Worm (Caenorhabditis elegans): ENCODE data around the gene Y69E1A.3.
A peak's percentile ranks its signal among the peaks of the same experiment; 100 is the strongest.

Y69E1A.3 gene

ce11 chrIV:10933062-10933552 is 19.0 kb upstream of the Y69E1A.3 start, which contains the start of the genes dnc-1 and lsm-7 (continued):
- TF ChIP-seq lir-3 (tag; optimal IDR thresholded peaks at IDR 0.05) (no peak), ceh-62 (tag; optimal IDR thresholded peaks at IDR 0.05) (no peak), ztf-11 (tag; optimal IDR thresholded peaks at IDR 0.05) (no peak), madf-5 (GFP tag; IDR thresholded peaks at IDR 0.05) (no peak), lin-29 (GFP tag; IDR thresholded peaks at IDR 0.05) (peak; percentile 7; the same call in 1 of the 2 replicates), lsy-2 (tag; optimal IDR thresholded peaks at IDR 0.05) (peak in 1 of 2 experiments; percentile 91), Y105C5A.15 (GFP tag; IDR thresholded peaks at IDR 0.05) (no peak), ceh-28 (tag; optimal IDR thresholded peaks at IDR 0.05) (no peak), hlh-11 (tag; optimal IDR thresholded peaks at IDR 0.05) (peak; percentile 79), nhr-10 (tag; optimal IDR thresholded peaks at IDR 0.05) (no peak), pqm-1 (tag; optimal IDR thresholded peaks at IDR 0.05) (no peak), F44E2.7 (GFP tag; IDR thresholded peaks at IDR 0.05) (no peak), dmd-9 (GFP tag; IDR thresholded peaks at IDR 0.05) (no peak), dmd-8 (GFP tag; IDR thresholded peaks at IDR 0.05) (peak; percentile 16; the same call in 1 of the 2 replicates), zip-2 (tag; optimal IDR thresholded peaks at IDR 0.05) (no peak), vab-7 (GFP tag; IDR thresholded peaks at IDR 0.05) (no peak), D1046.2 (GFP tag; IDR thresholded peaks at IDR 0.05) (no peak), F49E8.2 (tag; optimal IDR thresholded peaks at IDR 0.05; ENCODE audit: borderline replicate concordance) (no peak), unc-62 (GFP tag; optimal IDR thresholded peaks at IDR 0.05 in 1 of 2) (no peak), unc-62 (tag; optimal IDR thresholded peaks at IDR 0.05) (no peak), nhr-48 (tag; optimal IDR thresholded peaks at IDR 0.05) (no peak), ctbp-1 (GFP tag; IDR thresholded peaks at IDR 0.05) (peak; percentile 65; the same call in 1 of the 2 replicates), cey-2 (tag; optimal IDR thresholded peaks at IDR 0.05; ENCODE audit: borderline replicate concordance, insufficient read depth) (no peak), nhr-11 (tag; optimal IDR thresholded peaks at IDR 0.05) (peak; percentile 41), zag-1 (tag; optimal IDR thresholded peaks at IDR 0.05) (no peak), tra-1 (GFP tag; IDR thresholded peaks at IDR 0.05) (no peak)

- peak; percentile 44; the same call in 1 of the 2 replicates for TF ChIP-seq arid-1 (GFP tag; conservative IDR thresholded peaks at IDR 0.05)
- 0 out of 2 replicates have a peak, but pooled peaks have one; percentile 8 for TF ChIP-seq dmd-6 (GFP tag; IDR thresholded peaks at IDR 0.05)
- no peak for TF ChIP-seq daf-16 (GFP tag; optimal IDR thresholded peaks at IDR 0.05)
- peak; percentile 30 for TF ChIP-seq daf-16 (tag; optimal IDR thresholded peaks at IDR 0.05)
- TF ChIP-seq pha-4 (GFP tag; IDR thresholded peaks at IDR 0.05) = peak; percentile 66; the same call in 1 of the 2 replicates
- TF ChIP-seq pha-4 (tag; optimal IDR thresholded peaks at IDR 0.05) = no peak
- TF ChIP-seq ctbp-1 (GFP tag; IDR thresholded peaks at IDR 0.05) = peak; percentile 58; the same call in 1 of the 2 replicates
- TF ChIP-seq F10B5.3 (tag; optimal IDR thresholded peaks at IDR 0.05) = peak; percentile 32
- TF ChIP-seq mdl-1 (tag; optimal IDR thresholded peaks at IDR 0.05) = no peak
- TF ChIP-seq duxl-1 (tag; optimal IDR thresholded peaks at IDR 0.05; ENCODE audit: poor library complexity) = peak; percentile 2
- TF ChIP-seq spr-3 (GFP tag; optimal IDR thresholded peaks at IDR 0.05) = peak; percentile 61
- peak; percentile 63 for TF ChIP-seq T20F7.1 (GFP tag; optimal IDR thresholded peaks at IDR 0.05)
- TF ChIP-seq lin-38 (GFP tag; IDR thresholded peaks at IDR 0.05) = peak; percentile 58
- no peak for TF ChIP-seq ZK337.2 (GFP tag; IDR thresholded peaks at IDR 0.05)
- TF ChIP-seq unc-62 (GFP tag; optimal IDR thresholded peaks at IDR 0.05 in 1 of 2) = peak in 1 of 2 experiments; percentile 65
- no peak for TF ChIP-seq unc-62 (tag; optimal IDR thresholded peaks at IDR 0.05)
- peak; percentile 25 for TF ChIP-seq mes-2 (tag; optimal IDR thresholded peaks at IDR 0.05; ENCODE audit: poor library complexity, severe bottlenecking)
- no peak for TF ChIP-seq zag-1 (tag; optimal IDR thresholded peaks at IDR 0.05)
- peak; percentile 49 for TF ChIP-seq nhr-48 (tag; optimal IDR thresholded peaks at IDR 0.05)
- peak; percentile 20 for TF ChIP-seq spr-1 (tag; optimal IDR thresholded peaks at IDR 0.05)
- TF ChIP-seq ama-1 (optimal IDR thresholded peaks at IDR 0.05) = peak; percentile 65
- no peak for TF ChIP-seq R02D3.7 (tag; optimal IDR thresholded peaks at IDR 0.05)
- peak; percentile 30; the same call in 1 of the 2 replicates for TF ChIP-seq nhr-41 (GFP tag; IDR thresholded peaks at IDR 0.05)
- peak; percentile 2 to 66 for TF ChIP-seq lsy-2 (tag; optimal IDR thresholded peaks at IDR 0.05)
- TF ChIP-seq zfp-3 (GFP tag; conservative IDR thresholded peaks at IDR 0.05) = peak; percentile 84
- TF ChIP-seq mxl-3 (GFP tag; optimal IDR thresholded peaks at IDR 0.05) = peak; percentile 18
- no peak for TF ChIP-seq madf-9 (GFP tag; conservative IDR thresholded peaks at IDR 0.05)
- TF ChIP-seq nhr-102 (tag; optimal IDR thresholded peaks at IDR 0.05) = peak; percentile 35
These were observed 18.1 kb upstream of the Y69E1A.3 start for ce11 chrIV:10933777-10934546.

Measured in whole organism, L4 larva.